Worm (Caenorhabditis elegans): ENCODE results near the gene C16C4.18.
"Not testable (repeated sequence)": the region's sequence is repeated elsewhere in the genome, so short reads cannot be mapped to it uniquely, and the experiment has no call there.

C16C4.18 gene

DNA sequence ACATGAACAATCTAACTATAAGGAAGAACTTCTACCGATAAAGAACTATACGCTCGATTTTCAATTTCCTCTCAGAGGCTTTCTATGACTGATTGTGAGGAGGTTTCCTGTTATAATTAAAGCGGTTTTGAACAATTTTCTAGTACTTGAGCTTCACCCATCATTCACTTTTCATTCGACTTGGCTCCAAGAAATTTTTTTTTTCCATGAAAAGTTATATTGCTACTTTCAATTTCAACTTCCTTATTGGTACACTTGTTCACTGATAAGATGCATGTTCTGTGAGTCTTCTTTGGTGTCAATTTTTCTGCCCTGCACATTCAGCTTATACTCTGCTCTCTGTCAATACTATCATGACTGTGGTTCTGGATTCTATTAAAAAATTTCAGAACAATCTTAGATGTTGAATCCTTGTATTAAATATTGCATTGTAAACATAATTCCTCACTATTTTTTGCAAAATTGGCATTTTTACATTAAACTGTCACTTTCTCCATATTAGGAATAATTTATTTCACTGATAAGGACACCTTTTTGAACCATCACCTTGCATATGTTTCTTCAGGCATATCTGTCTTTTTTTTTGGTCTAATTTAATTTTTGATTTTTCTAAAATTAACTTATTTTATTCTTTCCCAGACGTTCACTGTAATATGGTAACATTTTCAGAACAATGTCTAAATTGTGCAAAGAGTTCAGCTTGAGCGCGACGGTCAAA lies 9.9 kb upstream of the C16C4.18 start, which contains the start of gene math-10:
math-10 (plus strand) TSS at position 668 of the 718 bp plus-strand sequence.
- TF ChIP-seq elt-2 (tag; optimal IDR thresholded peaks at IDR 0.05) (peak; percentile 33), snpc-4 (tag; optimal IDR thresholded peaks at IDR 0.05) (no peak)

DNA sequence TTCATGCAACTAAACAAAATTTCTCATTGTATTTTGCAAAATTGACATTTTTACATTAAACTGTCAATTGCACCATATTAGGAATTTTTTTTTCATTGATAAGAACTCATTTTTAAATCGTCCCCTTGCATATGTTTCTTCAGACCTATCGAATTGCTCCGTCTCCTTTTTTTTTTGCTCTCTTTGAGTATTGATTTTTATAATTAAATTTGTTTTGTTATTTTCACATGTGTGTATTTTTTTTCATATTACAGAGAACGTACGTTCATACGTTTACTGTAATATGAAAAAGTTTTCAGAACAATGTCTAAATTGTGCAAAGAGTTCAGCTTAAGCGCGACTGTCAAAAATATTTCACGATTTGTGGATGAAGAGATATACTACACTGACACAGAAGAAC lies 8.0 kb upstream of the C16C4.18 start, which contains the start of gene math-14:
math-14 (plus strand) TSS at position 301 of the 400 bp plus-strand sequence.
- TF ChIP-seq mef-2 (tag; optimal IDR thresholded peaks at IDR 0.05) (no peak), lin-15B (tag; optimal IDR thresholded peaks at IDR 0.05) (no peak), nhr-11 (tag; optimal IDR thresholded peaks at IDR 0.05) (no peak), tbx-2 (tag; optimal IDR thresholded peaks at IDR 0.05) (no peak), egl-27 (tag; optimal IDR thresholded peaks at IDR 0.05) (no peak), lir-3 (tag; optimal IDR thresholded peaks at IDR 0.05; ENCODE audit: poor library complexity) (no peak), nhr-19 (GFP tag; conservative IDR thresholded peaks at IDR 0.05) (no peak), C34B4.2 (tag; optimal IDR thresholded peaks at IDR 0.05) (no peak), ceh-63 (GFP tag; optimal IDR thresholded peaks at IDR 0.05) (no peak), irx-1 (tag; optimal IDR thresholded peaks at IDR 0.05) (no peak), zip-4 (GFP tag; optimal IDR thresholded peaks at IDR 0.05) (no peak), ztf-4 (tag; optimal IDR thresholded peaks at IDR 0.05) (no peak), C16A3.4 (tag; optimal IDR thresholded peaks at IDR 0.05) (no peak), efl-3 (GFP tag; optimal IDR thresholded peaks at IDR 0.05) (no peak), C04F5.9 (tag; optimal IDR thresholded peaks at IDR 0.05) (no peak)

DNA sequence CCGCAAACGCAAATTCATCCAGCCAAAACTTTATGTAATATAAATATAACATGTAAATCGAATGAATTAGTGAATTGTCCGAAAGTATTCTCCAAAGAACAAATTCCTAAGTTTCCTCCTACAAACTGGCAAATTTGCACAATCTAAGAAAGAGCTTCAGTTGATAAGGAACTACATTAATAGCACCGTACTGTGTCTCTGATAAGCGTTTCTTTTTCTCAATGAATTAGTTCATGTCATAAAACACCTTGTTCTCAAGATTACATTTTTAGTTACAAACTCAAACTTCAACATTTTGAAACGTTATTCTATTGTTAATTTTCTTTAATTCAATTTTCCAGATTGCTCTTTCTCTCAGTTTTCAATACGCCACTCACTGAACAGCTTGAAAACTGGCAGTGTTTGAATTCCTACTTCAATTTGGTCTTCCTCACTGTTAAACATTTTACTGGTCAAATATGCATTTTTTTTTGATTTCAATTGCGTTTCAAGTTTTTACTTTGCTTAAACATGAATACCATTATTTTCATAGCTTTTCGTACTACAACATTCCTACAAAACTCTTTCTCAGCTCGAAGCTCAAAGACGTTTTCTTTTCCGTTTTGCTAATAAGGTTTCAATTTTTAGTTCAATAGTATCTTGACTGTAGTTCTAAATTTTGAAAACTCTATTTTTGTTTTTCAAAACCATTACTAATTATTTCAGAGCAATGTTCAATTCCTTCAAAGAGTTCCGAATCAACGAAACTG lies 4.7 kb upstream of the C16C4.18 start, which contains the start of gene math-15:
math-15 (plus strand) TSS at position 699 of the 749 bp plus-strand sequence.
- no peak for TF ChIP-seq ama-1 (optimal IDR thresholded peaks at IDR 0.05)
- peak; percentile 59 for TF ChIP-seq elt-2 (tag; optimal IDR thresholded peaks at IDR 0.05)
- TF ChIP-seq efl-1 (optimal IDR thresholded peaks at IDR 0.05) = no peak
- TF ChIP-seq efl-1 (GFP tag; optimal IDR thresholded peaks at IDR 0.05 in 1 of 2) = peak in 1 of 2 experiments; percentile 79

DNA sequence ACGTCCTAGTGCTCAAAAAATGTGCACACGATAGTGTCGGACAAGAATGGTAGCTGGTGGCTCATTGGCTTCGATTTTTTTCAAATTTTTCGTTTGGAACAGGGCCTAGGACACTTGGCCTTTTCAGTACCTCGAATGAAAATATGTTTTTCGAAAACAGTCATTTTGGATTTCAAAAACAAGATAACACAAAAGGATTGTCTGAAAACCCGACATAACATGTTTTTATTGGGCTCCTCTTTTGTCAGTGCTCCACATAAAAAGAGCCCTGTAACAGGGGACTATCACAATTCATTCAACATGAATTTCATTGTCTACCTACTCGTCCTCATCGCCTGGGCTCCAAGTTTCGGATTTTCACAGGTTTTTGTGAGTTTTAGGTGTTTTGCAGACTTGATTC lies 3.1 kb upstream of the C16C4.18 start, which contains the start of gene C16C4.17:
C16C4.17 (plus strand) TSS at position 301 of the 400 bp plus-strand sequence.
- TF ChIP-seq swsn-7 (tag; optimal IDR thresholded peaks at IDR 0.05) (no peak), efl-1 (optimal IDR thresholded peaks at IDR 0.05) (no peak), efl-1 (GFP tag; optimal IDR thresholded peaks at IDR 0.05 in 1 of 2) (peak in 1 of 2 experiments; percentile 32)

DNA sequence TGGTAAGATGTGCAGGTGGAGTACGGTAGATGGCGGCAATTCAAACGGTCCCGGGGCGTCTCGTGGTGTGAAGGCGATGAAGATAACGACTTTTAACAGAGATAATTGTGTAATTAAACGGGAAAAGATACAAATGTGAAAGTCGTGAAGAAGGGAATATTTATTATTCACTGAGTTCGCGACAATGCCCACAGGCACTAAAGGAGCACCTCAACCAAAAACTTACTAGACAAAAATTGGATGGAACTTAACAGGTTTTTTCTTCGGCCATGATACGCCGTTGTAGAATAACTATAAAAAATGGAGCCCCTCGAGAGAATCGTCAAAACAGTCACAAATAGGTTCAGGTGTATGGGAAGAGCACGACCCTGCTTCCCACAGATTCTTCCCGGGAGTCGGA lies 1.2 kb upstream of the C16C4.18 start, which contains the start of gene fbxb-98:
fbxb-98 (plus strand) TSS at position 301 of the 400 bp plus-strand sequence.
- not testable (repeated sequence) for TF ChIP-seq ces-1 (GFP tag; optimal IDR thresholded peaks at IDR 0.05); efl-1 (optimal IDR thresholded peaks at IDR 0.05); efl-1 (GFP tag; optimal IDR thresholded peaks at IDR 0.05 in 1 of 2); aly-2 (tag; optimal IDR thresholded peaks at IDR 0.05)

DNA sequence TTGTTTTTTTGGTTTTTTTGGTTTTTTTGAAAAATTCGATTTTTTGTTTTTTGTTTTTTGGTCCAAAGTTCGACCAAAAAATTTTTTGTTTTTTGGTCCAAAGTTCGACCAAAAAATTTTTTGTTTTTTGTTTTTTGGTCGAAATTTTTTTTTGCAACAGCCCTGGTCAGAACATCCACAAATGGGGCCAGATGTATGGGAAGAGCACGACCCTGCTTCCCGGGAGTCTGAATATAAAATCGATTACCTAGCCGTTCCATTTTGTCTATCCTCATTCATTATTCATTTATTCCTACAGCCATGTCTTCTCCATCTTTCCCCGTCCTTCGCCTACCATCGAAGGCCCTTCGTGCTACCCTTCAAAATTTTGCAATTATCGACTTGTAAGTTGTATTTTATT lies 7.0 kb downstream of the C16C4.18 start, which contains the start of gene fbxb-95:
fbxb-95 (plus strand) TSS at position 301 of the 400 bp plus-strand sequence.
- not testable (repeated sequence) for TF ChIP-seq lir-3 (tag; optimal IDR thresholded peaks at IDR 0.05; ENCODE audit: poor library complexity); tbx-2 (tag; optimal IDR thresholded peaks at IDR 0.05); nhr-47 (tag; optimal IDR thresholded peaks at IDR 0.05)

DNA sequence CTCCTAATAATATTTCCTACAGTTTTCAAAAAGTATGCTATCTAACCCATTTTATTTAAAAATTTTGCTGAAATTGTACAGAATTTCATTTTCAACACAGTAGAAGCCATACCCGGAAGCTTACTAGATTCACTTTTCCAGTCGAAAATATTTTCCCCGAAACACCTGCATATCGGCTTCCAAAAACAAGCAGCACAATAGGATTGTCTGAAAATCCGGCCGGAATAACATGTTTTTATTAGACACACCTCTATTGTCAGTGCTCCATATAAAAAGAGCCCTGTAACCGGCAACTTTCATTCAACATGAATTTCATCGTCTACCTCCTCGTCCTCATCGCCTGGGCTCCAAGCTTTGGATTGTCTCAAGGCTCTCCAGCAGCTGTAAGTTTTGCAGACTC lies 8.6 kb downstream of the C16C4.18 start, which contains the start of gene C52E2.2:
C52E2.2 (plus strand) TSS at position 301 of the 400 bp plus-strand sequence.
- TF ChIP-seq ztf-4 (tag; optimal IDR thresholded peaks at IDR 0.05) = no peak
- TF ChIP-seq mef-2 (tag; optimal IDR thresholded peaks at IDR 0.05) = no peak
- TF ChIP-seq lin-14 (GFP tag; optimal IDR thresholded peaks at IDR 0.05) = no peak
- no peak for TF ChIP-seq fkh-10 (GFP tag; optimal IDR thresholded peaks at IDR 0.05)
- no peak for TF ChIP-seq nhr-71 (tag; optimal IDR thresholded peaks at IDR 0.05)
- TF ChIP-seq nhr-12 (tag; optimal IDR thresholded peaks at IDR 0.05) = no peak
- TF ChIP-seq aha-1 (tag; optimal IDR thresholded peaks at IDR 0.05) = no peak
- TF ChIP-seq skn-1 (tag; optimal IDR thresholded peaks at IDR 0.05) = no peak
- TF ChIP-seq lin-39 (tag; optimal IDR thresholded peaks at IDR 0.05) = no peak
- TF ChIP-seq zip-4 (GFP tag; optimal IDR thresholded peaks at IDR 0.05) = no peak
- TF ChIP-seq lin-35 (GFP tag; optimal IDR thresholded peaks at IDR 0.05) = no peak
- TF ChIP-seq egl-13 (tag; optimal IDR thresholded peaks at IDR 0.05) = no peak
- TF ChIP-seq efl-3 (GFP tag; optimal IDR thresholded peaks at IDR 0.05) = no peak
- TF ChIP-seq pax-3 (tag; optimal IDR thresholded peaks at IDR 0.05) = no peak
- no peak for TF ChIP-seq pag-3 (tag; optimal IDR thresholded peaks at IDR 0.05; ENCODE audit: borderline replicate concordance, insufficient read depth)
- no peak for TF ChIP-seq pqm-1 (tag; optimal IDR thresholded peaks at IDR 0.05)
- no peak for TF ChIP-seq nhr-28 (tag; optimal IDR thresholded peaks at IDR 0.05)
